Fruit fly (Drosophila melanogaster): ENCODE data around the gene Spp.
A peak's percentile ranks its signal among the peaks of the same experiment; 100 is the strongest.

Gene Spp

dm6 chr2L:493274-493673 lies 51.2 kb downstream of the Spp start (continued):
- TF ChIP-seq CG10147 (GFP tag; optimal IDR thresholded peaks at IDR 0.05) (no peak), ara (GFP tag; IDR thresholded peaks at IDR 0.05) (no peak), slbo (GFP tag; IDR thresholded peaks at IDR 0.05) (peak; percentile 25; the same call in 1 of the 2 replicates), Opbp (GFP tag; IDR thresholded peaks at IDR 0.05; ENCODE audit: partially characterized antibody) (no peak), CG31441 (GFP tag; IDR thresholded peaks at IDR 0.05) (no peak), unpg (GFP tag; optimal IDR thresholded peaks at IDR 0.05) (peak; percentile 63), CG6654 (GFP tag; optimal IDR thresholded peaks at IDR 0.05) (no peak), ssp (GFP tag; IDR thresholded peaks at IDR 0.05) (peak; percentile 25; the same call in 1 of the 2 replicates), HLH3B (GFP tag; IDR thresholded peaks at IDR 0.05) (peak; percentile 75), Ptx1 (GFP tag; IDR thresholded peaks at IDR 0.05) (peak; percentile 75), bsh (GFP tag; optimal IDR thresholded peaks at IDR 0.05) (peak in 1 of 2 experiments; percentile 69), ERR (GFP tag; optimal IDR thresholded peaks at IDR 0.05) (no peak), CG12744 (GFP tag; optimal IDR thresholded peaks at IDR 0.05) (no peak), zfh1 (GFP tag; IDR thresholded peaks at IDR 0.05) (peak; percentile 70), CG11696 (GFP tag; IDR thresholded peaks at IDR 0.05) (no peak), CG13296 (GFP tag; optimal IDR thresholded peaks at IDR 0.05) (no peak), CG14050 (GFP tag; IDR thresholded peaks at IDR 0.05) (no peak), zf30C (GFP tag; optimal IDR thresholded peaks at IDR 0.05) (no peak), grau (tag; optimal IDR thresholded peaks at IDR 0.05) (peak; percentile 34), klu (GFP tag; IDR thresholded peaks at IDR 0.05) (no peak), Asciz (GFP tag; optimal IDR thresholded peaks at IDR 0.05) (no peak), h (optimal IDR thresholded peaks at IDR 0.05) (no peak), CG15514 (GFP tag; optimal IDR thresholded peaks at IDR 0.05) (no peak), CG8388 (GFP tag; optimal IDR thresholded peaks at IDR 0.05) (peak; percentile 42), CG2199 (GFP tag; IDR thresholded peaks at IDR 0.05) (no peak), CG8478 (optimal IDR thresholded peaks at IDR 0.05) (no peak), ind (GFP tag; optimal IDR thresholded peaks at IDR 0.05) (no peak), CG14860 (GFP tag; IDR thresholded peaks at IDR 0.05; ENCODE audit: partially characterized antibody) (no peak), D (optimal IDR thresholded peaks at IDR 0.05) (no peak), D (GFP tag; optimal IDR thresholded peaks at IDR 0.05) (no peak), Hr3 (GFP tag; optimal IDR thresholded peaks at IDR 0.05) (peak; percentile 30), CG4707 (GFP tag; optimal IDR thresholded peaks at IDR 0.05) (no peak), tgo (GFP tag; IDR thresholded peaks at IDR 0.05) (peak; percentile 63), CG2120 (GFP tag; optimal IDR thresholded peaks at IDR 0.05) (peak; percentile 5), MBD-R2 (GFP tag; IDR thresholded peaks at IDR 0.05) (no peak), dpn (GFP tag; optimal IDR thresholded peaks at IDR 0.05) (peak in 1 of 2 experiments; percentile 38), CG10431 (GFP tag; optimal IDR thresholded peaks at IDR 0.05) (no peak), pb (GFP tag; optimal IDR thresholded peaks at IDR 0.05) (no peak), CG14441 (GFP tag; IDR thresholded peaks at IDR 0.05) (peak; percentile 25; the same call in 1 of the 2 replicates), fd96Cb (tag; optimal IDR thresholded peaks at IDR 0.05) (peak; percentile 4), luna (GFP tag; optimal IDR thresholded peaks at IDR 0.05) (no peak), Vsx1 (GFP tag; optimal IDR thresholded peaks at IDR 0.05) (no peak), ato (GFP tag; IDR thresholded peaks at IDR 0.05; ENCODE audit: partially characterized antibody) (no peak), CG18011 (GFP tag; optimal IDR thresholded peaks at IDR 0.05) (no peak), slp2 (GFP tag; optimal IDR thresholded peaks at IDR 0.05) (no peak), cas (GFP tag; IDR thresholded peaks at IDR 0.05) (no peak), Hand (GFP tag; optimal IDR thresholded peaks at IDR 0.05) (no peak), CHES-1-like (GFP tag; optimal IDR thresholded peaks at IDR 0.05) (no peak), CG30403 (GFP tag; optimal IDR thresholded peaks at IDR 0.05) (peak; percentile 65), salm (tag; optimal IDR thresholded peaks at IDR 0.05) (no peak), CG2129 (GFP tag; IDR thresholded peaks at IDR 0.05; ENCODE audit: partially characterized antibody) (no peak), CG15601 (tag; optimal IDR thresholded peaks at IDR 0.05) (peak; percentile 13)

All from whole organism, embryonic.